Fruit fly (Drosophila melanogaster): ENCODE measurements around the gene CG6908.

The CG6908 gene

DNA sequence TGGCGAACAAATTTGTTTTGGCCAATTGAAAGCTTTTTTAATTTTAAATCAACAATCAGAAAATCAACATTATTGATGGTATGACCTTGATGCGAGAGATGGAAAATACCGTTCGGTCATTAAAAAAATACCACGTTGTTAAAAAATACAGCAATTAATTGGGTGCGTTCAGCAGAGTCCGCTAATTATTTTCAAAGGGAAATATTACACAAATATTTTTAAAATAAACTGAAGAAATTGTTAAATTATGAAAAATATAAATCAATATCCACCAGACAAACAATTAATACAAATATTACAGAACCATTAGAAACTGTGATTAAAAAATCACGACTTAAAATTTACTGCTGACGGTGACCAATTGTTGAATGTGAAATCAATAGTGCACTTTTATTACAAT lies 11.8 kb downstream of the CG6908 start, which contains the start of gene CG18476 (continued):
- TF ChIP-seq CG7839 (tag; optimal IDR thresholded peaks at IDR 0.05), result peak; percentile 96
- peak; percentile 88 for TF ChIP-seq CG7556 (GFP tag; optimal IDR thresholded peaks at IDR 0.05)
- TF ChIP-seq Oli (tag; optimal IDR thresholded peaks at IDR 0.05), result peak; percentile 91
- TF ChIP-seq CG6654 (GFP tag; optimal IDR thresholded peaks at IDR 0.05), result peak; percentile 73
- no peak for TF ChIP-seq zen2 (GFP tag; IDR thresholded peaks at IDR 0.05; ENCODE audit: partially characterized antibody)
- TF ChIP-seq Camta (GFP tag; optimal IDR thresholded peaks at IDR 0.05), result peak; percentile 73
- TF ChIP-seq jing (GFP tag; optimal IDR thresholded peaks at IDR 0.05), result peak; percentile 63
- TF ChIP-seq Scr (GFP tag; IDR thresholded peaks at IDR 0.05; ENCODE audit: partially characterized antibody), result no peak; the same call in 1 of the 2 replicates
- TF ChIP-seq CG5953 (GFP tag; IDR thresholded peaks at IDR 0.05), result peak; percentile 69
- TF ChIP-seq Hsf (GFP tag; optimal IDR thresholded peaks at IDR 0.05), result peak; percentile 91
- TF ChIP-seq Elba2 (GFP tag; optimal IDR thresholded peaks at IDR 0.05), result peak; percentile 38
- peak; percentile 69 for TF ChIP-seq YL-1 (GFP tag; optimal IDR thresholded peaks at IDR 0.05)
- TF ChIP-seq Bteb2 (GFP tag; optimal IDR thresholded peaks at IDR 0.05), result peak; percentile 77
- peak; percentile 59 for TF ChIP-seq CG3065 (GFP tag; optimal IDR thresholded peaks at IDR 0.05)
- TF ChIP-seq gt (GFP tag; IDR thresholded peaks at IDR 0.05), result peak; percentile 81
- TF ChIP-seq gcm (GFP tag; optimal IDR thresholded peaks at IDR 0.05), result peak; percentile 92
- peak; percentile 94 for TF ChIP-seq Med (GFP tag)
- peak; percentile 91 for TF ChIP-seq CG10654 (GFP tag; optimal IDR thresholded peaks at IDR 0.05)
- TF ChIP-seq amos (GFP tag; IDR thresholded peaks at IDR 0.05; ENCODE audit: partially characterized antibody), result no peak
- TF ChIP-seq CG18262 (tag; optimal IDR thresholded peaks at IDR 0.05), result peak; percentile 94
- TF ChIP-seq slbo (GFP tag; IDR thresholded peaks at IDR 0.05), result peak; percentile 95
- no peak for TF ChIP-seq Hey (tag; optimal IDR thresholded peaks at IDR 0.05)
- peak; percentile 89 for TF ChIP-seq sisA (GFP tag; IDR thresholded peaks at IDR 0.05)
- peak; percentile 36 for TF ChIP-seq CG8944 (GFP tag; optimal IDR thresholded peaks at IDR 0.05)
- no peak for TF ChIP-seq yki (optimal IDR thresholded peaks at IDR 0.05)
- TF ChIP-seq vfl (GFP tag; optimal IDR thresholded peaks at IDR 0.05), result peak; percentile 69
- peak; percentile 91 for TF ChIP-seq CG8388 (GFP tag; optimal IDR thresholded peaks at IDR 0.05)
- TF ChIP-seq kah (GFP tag; optimal IDR thresholded peaks at IDR 0.05), result peak; percentile 72
- TF ChIP-seq Asciz (GFP tag; optimal IDR thresholded peaks at IDR 0.05), result peak; percentile 90
- peak; percentile 95 for TF ChIP-seq CG11504 (tag; optimal IDR thresholded peaks at IDR 0.05)
- TF ChIP-seq CG9727 (GFP tag; optimal IDR thresholded peaks at IDR 0.05), result peak; percentile 91
- peak; percentile 80 for TF ChIP-seq CG6765 (GFP tag; optimal IDR thresholded peaks at IDR 0.05)
- peak; percentile 84 for TF ChIP-seq CG7271 (tag; optimal IDR thresholded peaks at IDR 0.05)
- peak; percentile 90 for TF ChIP-seq Sox100B (GFP tag; optimal IDR thresholded peaks at IDR 0.05)
- TF ChIP-seq ac (GFP tag; optimal IDR thresholded peaks at IDR 0.05), result peak; percentile 34
- TF ChIP-seq wor (GFP tag; IDR thresholded peaks at IDR 0.05), result peak; percentile 85
- peak; percentile 81 for TF ChIP-seq run (tag; optimal IDR thresholded peaks at IDR 0.05)
- peak; percentile 91 for TF ChIP-seq ind (GFP tag; optimal IDR thresholded peaks at IDR 0.05)
- peak; percentile 77 for TF ChIP-seq CG16815 (GFP tag; optimal IDR thresholded peaks at IDR 0.05)
- peak; percentile 90 for TF ChIP-seq fd3F (GFP tag; optimal IDR thresholded peaks at IDR 0.05)
- TF ChIP-seq CG17359 (tag; optimal IDR thresholded peaks at IDR 0.05), result peak; percentile 92
- peak; percentile 95 for TF ChIP-seq CG30403 (GFP tag; optimal IDR thresholded peaks at IDR 0.05)
- peak; percentile 53 for TF ChIP-seq HLH54F (GFP tag; optimal IDR thresholded peaks at IDR 0.05)
- TF ChIP-seq CG2116 (GFP tag; optimal IDR thresholded peaks at IDR 0.05), result peak; percentile 66
- peak; percentile 82 for TF ChIP-seq CG9437 (GFP tag; optimal IDR thresholded peaks at IDR 0.05)
- TF ChIP-seq CG15269 (tag; optimal IDR thresholded peaks at IDR 0.05), result peak; percentile 94
- peak; percentile 78 for TF ChIP-seq ATbp (GFP tag; optimal IDR thresholded peaks at IDR 0.05)
- peak; percentile 88 for TF ChIP-seq Chrac-16 (GFP tag; optimal IDR thresholded peaks at IDR 0.05)
- TF ChIP-seq Sox102F (GFP tag; optimal IDR thresholded peaks at IDR 0.05), result peak; percentile 94
- peak; percentile 82 for TF ChIP-seq CG11696 (GFP tag; IDR thresholded peaks at IDR 0.05)
- TF ChIP-seq exex (tag; optimal IDR thresholded peaks at IDR 0.05), result peak; percentile 85
